Worm (Caenorhabditis elegans): Measurements from ENCODE around the gene emb-5.

DNA sequence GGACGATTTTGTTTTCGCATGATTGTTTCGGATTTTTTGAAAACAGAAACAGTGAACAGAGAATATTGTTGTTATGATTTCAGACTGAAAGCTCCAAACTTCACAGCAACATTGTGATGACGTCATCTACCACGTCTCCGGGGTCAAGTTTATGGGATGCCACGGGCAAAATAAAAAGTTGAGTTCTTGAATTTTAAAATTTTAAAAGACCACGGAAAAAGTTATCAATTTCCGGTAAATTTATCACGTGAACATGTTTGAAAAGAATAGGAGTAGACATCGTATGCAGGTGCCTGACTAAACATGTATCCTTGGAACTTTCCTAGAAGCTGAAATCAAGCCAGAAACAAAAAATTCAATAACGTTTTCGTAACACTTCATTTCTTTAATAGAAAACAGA is 43.0 kb upstream of the emb-5 start, which contains the start of gene B0393.4:
- TF ChIP-seq zag-1 (tag; optimal IDR thresholded peaks at IDR 0.05) (no peak), egl-27 (tag; optimal IDR thresholded peaks at IDR 0.05) (no peak), ama-1 (optimal IDR thresholded peaks at IDR 0.05) (no peak), nhr-25 (tag; optimal IDR thresholded peaks at IDR 0.05) (no peak), nhr-237 (tag; optimal IDR thresholded peaks at IDR 0.05) (no peak), nhr-10 (tag; optimal IDR thresholded peaks at IDR 0.05) (no peak), ZK546.5 (tag; optimal IDR thresholded peaks at IDR 0.05) (no peak), unc-55 (GFP tag; optimal IDR thresholded peaks at IDR 0.05) (no peak)
